Worm (Caenorhabditis elegans): Measurements from ENCODE around the gene gpcp-1.

DNA sequence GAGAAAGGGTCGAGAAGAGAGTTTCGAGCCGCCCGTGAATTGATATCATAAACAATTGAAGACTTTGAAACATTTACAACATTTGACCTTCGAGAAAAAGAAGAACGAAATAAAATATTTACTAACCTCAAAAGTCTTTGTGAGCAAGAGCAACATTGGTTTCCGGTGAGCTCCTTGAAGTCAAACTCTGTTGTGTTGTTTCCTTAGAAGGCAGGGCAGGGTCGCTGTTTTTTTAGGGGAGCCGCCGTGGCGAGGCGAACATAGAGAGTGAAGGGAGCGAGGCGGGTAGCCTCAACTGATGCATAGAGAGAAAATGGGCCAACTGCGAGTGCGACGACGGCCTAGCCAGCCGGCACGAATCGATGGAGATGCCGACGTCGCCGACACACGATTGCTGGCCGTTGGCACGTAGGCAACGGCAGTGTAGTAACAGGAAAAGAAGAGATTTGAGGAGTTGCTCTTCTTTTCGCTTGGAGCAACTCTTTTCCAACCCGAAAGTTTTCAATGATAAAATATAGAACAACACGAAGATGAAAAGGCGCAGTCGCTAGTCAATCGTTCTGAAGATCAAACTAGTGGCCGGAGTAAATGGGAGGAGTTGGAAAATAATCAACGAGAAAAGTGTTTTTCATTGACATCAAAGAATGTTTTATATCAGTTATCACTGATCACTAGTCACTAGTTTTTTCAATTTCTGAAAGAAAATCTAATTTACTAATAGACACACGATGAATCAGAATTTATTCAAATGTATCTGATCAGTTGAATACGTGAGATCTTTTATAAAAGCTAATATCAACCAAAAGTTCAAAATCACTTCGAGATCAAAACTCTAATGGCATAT is 5.8 kb upstream of the gpcp-1 start, which contains the start of gene mai-1:
- TF ChIP-seq che-1 (tag; optimal IDR thresholded peaks at IDR 0.05) (no peak), ceh-30 (tag; optimal IDR thresholded peaks at IDR 0.05) (no peak), ceh-45 (GFP tag; IDR thresholded peaks at IDR 0.05) (no peak), ceh-14 (tag; optimal IDR thresholded peaks at IDR 0.05) (no peak), sox-4 (tag; optimal IDR thresholded peaks at IDR 0.05) (no peak), ceh-48 (tag; optimal IDR thresholded peaks at IDR 0.05) (no peak), gmeb-2 (tag; optimal IDR thresholded peaks at IDR 0.05) (no peak), zip-5 (tag; optimal IDR thresholded peaks at IDR 0.05) (no peak)
